Fruit fly (Drosophila melanogaster) whole organism, embryonic: ENCODE data around the gene goe.
A peak's percentile ranks its signal among the peaks of the same experiment; 100 is the strongest.

Source experiments
- CG11398 ChIP-seq: fragments of 200-800 bp; sonication (Bioruptor generic); optimal IDR thresholded peaks from 2 replicates; lab custom pipeline; 2016; ENCODE audit warnings: missing biosample characterization, missing genetic modification characterization
- CG11504 ChIP-seq: fragments of 200-800 bp; sonication (Bioruptor generic); optimal IDR thresholded peaks from 3 replicates; lab custom pipeline; 2019; ENCODE audit warnings: missing biosample characterization, mild to moderate bottlenecking, missing genetic modification characterization, moderate library complexity
- CG12769 ChIP-seq: fragments of 200-800 bp; sonication (Bioruptor generic); optimal IDR thresholded peaks from 2 replicates; lab custom pipeline; 2019; ENCODE audit warnings: missing biosample characterization, mild to moderate bottlenecking, missing genetic modification characterization, moderate library complexity
- CG17612 ChIP-seq: fragments of 200-800 bp; sonication (Bioruptor generic); IDR thresholded peaks from 2 replicates; pipeline ENCODE4 v1.3.6; 2022; ENCODE audit warnings: missing biosample characterization, missing genetic modification characterization
- CG18599 ChIP-seq: fragments of 200-800 bp; sonication (Bioruptor generic); optimal IDR thresholded peaks from 3 replicates; lab custom pipeline; 2017; ENCODE audit warnings: missing biosample characterization, missing genetic modification characterization, mild to moderate bottlenecking, moderate library complexity, missing genetic modification reagents
- CG18764 ChIP-seq: fragments of 200-800 bp; sonication (Bioruptor generic); optimal IDR thresholded peaks from 3 replicates; lab custom pipeline; 2016; ENCODE audit warnings: missing biosample characterization, missing genetic modification characterization
- CG2129 ChIP-seq: fragments of 200-800 bp; sonication (Bioruptor generic); IDR thresholded peaks from 2 replicates; pipeline ENCODE4 v1.3.6; 2022; ENCODE audit warnings: missing biosample characterization, missing genetic modification characterization; ENCODE audit not compliant: partially characterized antibody
- CG2678 ChIP-seq: fragments of 200-800 bp; sonication (Bioruptor generic); optimal IDR thresholded peaks from 3 replicates; lab custom pipeline; 2019; ENCODE audit warnings: missing biosample characterization, mild to moderate bottlenecking, missing genetic modification characterization, moderate library complexity
- CG30020 ChIP-seq: fragments of 200-800 bp; optimal IDR thresholded peaks from 2 replicates; lab custom pipeline; 2019; ENCODE audit warnings: missing biosample characterization, mild to moderate bottlenecking, missing genetic modification characterization, moderate library complexity
- CG30403 ChIP-seq: fragments of 200-800 bp; sonication (Bioruptor generic); optimal IDR thresholded peaks from 3 replicates; lab custom pipeline; 2016; ENCODE audit warnings: missing biosample characterization, missing genetic modification characterization
- CG6272 ChIP-seq: fragments of 200-800 bp; sonication (Bioruptor generic); IDR thresholded peaks from 2 replicates; pipeline ENCODE4 v1.3.6; 2022; ENCODE audit warnings: missing biosample characterization, missing genetic modification characterization
- CG6683 ChIP-seq: fragments of 200-800 bp; sonication (Bioruptor generic); optimal IDR thresholded peaks from 2 replicates; lab custom pipeline; 2017; ENCODE audit warnings: missing biosample characterization, mild to moderate bottlenecking, missing genetic modification characterization, missing genetic modification reagents
- CG6791 ChIP-seq: fragments of 200-800 bp; sonication (Bioruptor generic); IDR thresholded peaks from 3 replicates; pipeline ENCODE4 v1.3.6; 2022; ENCODE audit warnings: missing biosample characterization, missing genetic modification characterization; ENCODE audit not compliant: partially characterized antibody
- CG7556 ChIP-seq: fragments of 200-800 bp; sonication (Bioruptor generic); optimal IDR thresholded peaks from 2 replicates; lab custom pipeline; 2017; ENCODE audit warnings: missing biosample characterization, mild to moderate bottlenecking, missing genetic modification characterization
- CG7786 ChIP-seq: fragments of 200-800 bp; sonication (Bioruptor generic); optimal IDR thresholded peaks from 2 replicates; lab custom pipeline; 2016; ENCODE audit warnings: missing biosample characterization, missing genetic modification characterization
- CG7839 ChIP-seq: fragments of 200-800 bp; sonication (Bioruptor generic); optimal IDR thresholded peaks from 3 replicates; lab custom pipeline; 2018; ENCODE audit warnings: missing biosample characterization, mild to moderate bottlenecking, missing genetic modification characterization, moderate library complexity
- CG8281 ChIP-seq: fragments of 200-800 bp; sonication (Bioruptor generic); optimal IDR thresholded peaks from 2 replicates; lab custom pipeline; 2018; ENCODE audit warnings: missing biosample characterization, mild to moderate bottlenecking, missing genetic modification characterization, moderate library complexity
- CoRest ChIP-seq: fragments of 200-800 bp; sonication (Bioruptor generic); optimal IDR thresholded peaks from 3 replicates; lab custom pipeline; 2018; ENCODE audit warnings: missing biosample characterization, mild to moderate bottlenecking, missing genetic modification characterization, moderate library complexity
- Ets65A ChIP-seq: fragments of 200-800 bp; sonication (Bioruptor generic); peaks from one replicate; lab custom pipeline; 2016; ENCODE audit warnings: missing biosample characterization, missing genetic modification characterization
- Gsc ChIP-seq: fragments of 200-800 bp; sonication (Bioruptor generic); IDR thresholded peaks from 2 replicates; pipeline ENCODE4 v1.3.6; 2022; ENCODE audit warnings: missing biosample characterization, missing genetic modification characterization
- H2.0 ChIP-seq: fragments of 200-800 bp; sonication (Bioruptor generic); IDR thresholded peaks from 2 replicates; pipeline ENCODE4 v1.3.6; 2022; ENCODE audit warnings: missing biosample characterization, missing genetic modification characterization
- Hand ChIP-seq: fragments of 200-800 bp; sonication (Bioruptor generic); optimal IDR thresholded peaks from 2 replicates; lab custom pipeline; 2017; ENCODE audit warnings: mild to moderate bottlenecking, missing biosample characterization, missing genetic modification reagents, missing genetic modification characterization
- Hr51 ChIP-seq, 2 experiments: fragments of 200-800 bp; sonication (Bioruptor generic); optimal IDR thresholded peaks; 2 replicates in 1 of 2; 3 replicates in 1 of 2; lab custom pipeline; 2016 to 2018; ENCODE audit warnings: missing biosample characterization in 2 of 2, missing genetic modification characterization in 2 of 2, mild to moderate bottlenecking in 1 of 2, moderate library complexity in 1 of 2
- MTF-1 ChIP-seq: fragments of 200-800 bp; sonication (Bioruptor generic); optimal IDR thresholded peaks from 2 replicates; lab custom pipeline; 2018; ENCODE audit warnings: missing biosample characterization, mild to moderate bottlenecking, missing genetic modification characterization, borderline replicate concordance
- Med ChIP-seq: fragments of 200-800 bp; sonication (Bioruptor generic); peaks from one replicate; lab custom pipeline; 2016; ENCODE audit warnings: missing biosample characterization, missing genetic modification characterization, mild to moderate bottlenecking, inconsistent platforms, moderate library complexity
- Oli ChIP-seq: fragments of 200-800 bp; sonication (Bioruptor generic); optimal IDR thresholded peaks from 2 replicates; lab custom pipeline; 2018; ENCODE audit warnings: missing biosample characterization, mild to moderate bottlenecking, missing genetic modification characterization, moderate library complexity
- Pdp1 ChIP-seq, 2 experiments: fragments of 200-800 bp; sonication (Bioruptor generic); optimal IDR thresholded peaks; 3 replicates each; lab custom pipeline; 2016; ENCODE audit warnings: missing biosample characterization in 2 of 2, missing genetic modification characterization in 2 of 2, mild to moderate bottlenecking in 1 of 2, moderate library complexity in 1 of 2
- Sox102F ChIP-seq: fragments of 200-800 bp; sonication (Bioruptor generic); optimal IDR thresholded peaks from 2 replicates; lab custom pipeline; 2018; ENCODE audit warnings: missing biosample characterization, mild to moderate bottlenecking, missing genetic modification characterization, moderate library complexity
- dmrt99B ChIP-seq: fragments of 200-800 bp; sonication (Bioruptor generic); optimal IDR thresholded peaks from 2 replicates; lab custom pipeline; 2018; ENCODE audit warnings: missing biosample characterization, mild to moderate bottlenecking, missing genetic modification characterization, moderate library complexity
- dysf ChIP-seq: fragments of 200-800 bp; sonication (Bioruptor generic); IDR thresholded peaks from 3 replicates; pipeline ENCODE4 v1.3.6; 2022; ENCODE audit warnings: missing biosample characterization, missing genetic modification characterization
- fd96Cb ChIP-seq: fragments of 200-800 bp; sonication (Bioruptor generic); optimal IDR thresholded peaks from 2 replicates; lab custom pipeline; 2018; ENCODE audit warnings: missing biosample characterization, mild to moderate bottlenecking, missing genetic modification characterization, moderate library complexity
- ftz-f1 ChIP-seq: fragments of 200-800 bp; sonication (Bioruptor generic); optimal IDR thresholded peaks from 2 replicates; lab custom pipeline; 2016; ENCODE audit warnings: missing biosample characterization, missing genetic modification characterization
- gem ChIP-seq: fragments of 200-800 bp; sonication (Bioruptor generic); optimal IDR thresholded peaks from 2 replicates; lab custom pipeline; 2019; ENCODE audit warnings: missing biosample characterization, mild to moderate bottlenecking, missing genetic modification characterization, moderate library complexity
- grau ChIP-seq: fragments of 200-800 bp; optimal IDR thresholded peaks from 3 replicates; lab custom pipeline; 2019; ENCODE audit warnings: missing biosample characterization, mild to moderate bottlenecking, missing genetic modification characterization, moderate library complexity
- gsb-n ChIP-seq: fragments of 200-800 bp; sonication (Bioruptor generic); optimal IDR thresholded peaks from 3 replicates; lab custom pipeline; 2018; ENCODE audit warnings: missing biosample characterization, mild to moderate bottlenecking, missing genetic modification characterization
- gt ChIP-seq: fragments of 200-800 bp; sonication (Bioruptor generic); IDR thresholded peaks from 2 replicates; pipeline ENCODE4 v1.3.6; 2022; ENCODE audit warnings: missing biosample characterization, missing genetic modification characterization
- hkb ChIP-seq, 2 experiments: fragments of 200-800 bp in 1 of 2; fragments of >200 bp in 1 of 2; sonication (Bioruptor generic) in 1 of 2; IDR thresholded peaks in 1 of 2; optimal IDR thresholded peaks in 1 of 2; 2 replicates each; pipeline versions ENCODE4 v1.3.6 to Lab custom; 2017 to 2022; ENCODE audit warnings: missing biosample characterization in 1 of 2, missing genetic modification characterization in 1 of 2
- lab ChIP-seq: fragments of 200-800 bp; sonication (Bioruptor generic); optimal IDR thresholded peaks from 3 replicates; lab custom pipeline; 2017; ENCODE audit warnings: missing biosample characterization, missing genetic modification characterization, mild to moderate bottlenecking, moderate library complexity, missing genetic modification reagents
- nmo ChIP-seq: fragments of 200-800 bp; sonication (Bioruptor generic); optimal IDR thresholded peaks from 2 replicates; lab custom pipeline; 2018; ENCODE audit warnings: missing biosample characterization, mild to moderate bottlenecking, missing genetic modification characterization, moderate library complexity
- org-1 ChIP-seq: fragments of 200-800 bp; sonication (Bioruptor generic); optimal IDR thresholded peaks from 2 replicates; lab custom pipeline; 2017; ENCODE audit warnings: missing biosample characterization, missing genetic modification characterization
- row ChIP-seq: fragments of 200-800 bp; sonication (Bioruptor generic); IDR thresholded peaks from 3 replicates; pipeline ENCODE4 v1.3.6; 2022; ENCODE audit warnings: missing biosample characterization, missing genetic modification characterization
- sug ChIP-seq: fragments of 200-800 bp; optimal IDR thresholded peaks from 2 replicates; lab custom pipeline; 2019; ENCODE audit warnings: missing biosample characterization, mild to moderate bottlenecking, missing genetic modification characterization, moderate library complexity
- unpg ChIP-seq: fragments of 200-800 bp; sonication (Bioruptor generic); optimal IDR thresholded peaks from 3 replicates; lab custom pipeline; 2018; ENCODE audit warnings: missing biosample characterization, mild to moderate bottlenecking, missing genetic modification characterization, moderate library complexity

The goe gene

dm6 chrX:16697882-16698571, 53.7 kb downstream of the goe start:
- TF ChIP-seq H2.0 (GFP tag; lab: Robert Waterston, UW), result no peak
- TF ChIP-seq CG8281 (tag; lab: Kevin White, UChicago), result peak; percentile 97

dm6 chrX:16696614-16697519, 54.8 kb downstream of the goe start:
- TF ChIP-seq CG17612 (no peak), hkb (optimal IDR thresholded peaks at IDR 0.05; lab: Kevin White, UChicago) (no peak), hkb (GFP tag; IDR thresholded peaks at IDR 0.05; lab: Robert Waterston, UW) (no peak), CG7556 (GFP tag; lab: Kevin White, UChicago) (peak; percentile 50), dysf (GFP tag; lab: Robert Waterston, UW) (0 out of 3 replicates have a peak, but pooled peaks have one; percentile 18), Sox102F (GFP tag; lab: Kevin White, UChicago) (peak; percentile 18), CG18599 (GFP tag; lab: Kevin White, UChicago) (peak; percentile 40), gem (peak; percentile 49), CG6791 (GFP tag; lab: Robert Waterston, UW) (0 out of 3 replicates have a peak, but pooled peaks have one; percentile 27), Gsc (GFP tag; lab: Robert Waterston, UW) (no peak), CG7839 (tag; lab: Kevin White, UChicago) (peak; percentile 3), sug (tag; lab: Kevin White, UChicago) (no peak), ftz-f1 (GFP tag; lab: Kevin White, UChicago) (peak; percentile 52), CG7786 (no peak), dmrt99B (tag; lab: Kevin White, UChicago) (peak; percentile 30), CG6683 (GFP tag; lab: Kevin White, UChicago) (no peak), CG2129 (GFP tag; lab: Robert Waterston, UW) (no peak), CG30403 (GFP tag; lab: Kevin White, UChicago) (peak; percentile 7), gt (GFP tag; lab: Robert Waterston, UW) (no peak), MTF-1 (GFP tag; lab: Kevin White, UChicago) (no peak), CoRest (tag; lab: Kevin White, UChicago) (peak; percentile 17), Oli (tag; lab: Kevin White, UChicago) (peak; percentile 0), CG18764 (GFP tag; lab: Kevin White, UChicago) (no peak), Med (GFP tag; lab: Kevin White, UChicago) (peak; percentile 53), gsb-n (tag; lab: Kevin White, UChicago) (no peak), fd96Cb (peak; percentile 11), Ets65A (GFP tag; lab: Kevin White, UChicago) (peak; percentile 62), Hr51 (GFP tag; optimal IDR thresholded peaks at IDR 0.05; lab: Kevin White, UChicago) (peak in 1 of 2 experiments; percentile 32), lab (GFP tag; lab: Kevin White, UChicago) (peak; percentile 17), grau (tag; lab: Kevin White, UChicago) (peak; percentile 13), nmo (GFP tag; lab: Kevin White, UChicago) (peak; percentile 21), org-1 (GFP tag; lab: Kevin White, UChicago) (peak; percentile 8), CG6272 (GFP tag; lab: Robert Waterston, UW) (no peak), CG11398 (GFP tag; lab: Kevin White, UChicago) (no peak), unpg (no peak), CG12769 (tag; lab: Kevin White, UChicago) (no peak), CG30020 (tag; lab: Kevin White, UChicago) (no peak), CG2678 (peak; percentile 55), row (GFP tag; lab: Robert Waterston, UW) (0 out of 3 replicates have a peak, but pooled peaks have one; percentile 13), CG11504 (peak; percentile 55), Hand (GFP tag; lab: Kevin White, UChicago) (peak; percentile 4), Pdp1 (GFP tag; optimal IDR thresholded peaks at IDR 0.05; lab: Kevin White, UChicago) (peak in 1 of 2 experiments; percentile 57)
